Worm (Caenorhabditis elegans) whole organism, L1 larva: ENCODE results near the gene C50F4.9.

Experiments
- C04F5.9 ChIP-seq: sonication (generic microtip); optimal IDR thresholded peaks from 2 replicates; lab custom pipeline; 2016; ENCODE audit warnings: missing genetic modification characterization, missing compliant biosample characterization
- Y116A8C.19 ChIP-seq: sonication (generic microtip); optimal IDR thresholded peaks from 2 replicates; lab custom pipeline; 2016; ENCODE audit warnings: missing compliant biosample characterization, missing genetic modification characterization, borderline replicate concordance
- ama-1 ChIP-seq: fragments of 150-350 bp; optimal IDR thresholded peaks from 2 replicates; lab custom pipeline; 2014
- ceh-63 ChIP-seq: fragments of 200-800 bp; sonication (Bioruptor generic); optimal IDR thresholded peaks from 2 replicates; lab custom pipeline; 2018; ENCODE audit warnings: mild to moderate bottlenecking, missing genetic modification characterization, missing compliant biosample characterization
- ceh-8 ChIP-seq: fragments of 200-800 bp; sonication (Bioruptor generic); optimal IDR thresholded peaks from 2 replicates; lab custom pipeline; 2018; ENCODE audit warnings: mild to moderate bottlenecking, missing genetic modification characterization, moderate library complexity, missing compliant biosample characterization
- ceh-88 ChIP-seq: fragments of 200-800 bp; sonication (Bioruptor generic); IDR thresholded peaks from 2 replicates; pipeline ENCODE4 v1.3.6; 2022; ENCODE audit warnings: missing genetic modification characterization, missing compliant biosample characterization
- ces-1 ChIP-seq: fragments of 150-350 bp; optimal IDR thresholded peaks from 2 replicates; lab custom pipeline; 2014; ENCODE audit warnings: missing biosample characterization, missing genetic modification reagents, missing genetic modification characterization
- dpl-1 ChIP-seq, 3 experiments: fragments of 150-350 bp in 2 of 3; sonication (generic microtip) in 1 of 3; optimal IDR thresholded peaks; 2 replicates each; lab custom pipeline; 2014 to 2017; ENCODE audit warnings: missing biosample characterization in 3 of 3, missing genetic modification characterization in 3 of 3, missing genetic modification reagents in 3 of 3
- dsc-1 ChIP-seq: sonication (generic microtip); optimal IDR thresholded peaks from 2 replicates; lab custom pipeline; 2016; ENCODE audit warnings: mild to moderate bottlenecking, missing genetic modification characterization, missing compliant biosample characterization
- efl-1 ChIP-seq, 4 experiments: fragments of 150-350 bp; optimal IDR thresholded peaks in 3 of 4; peaks in 1 of 4; 1 replicate in 1 of 4; 2 replicates in 3 of 4; lab custom pipeline; 2014; ENCODE audit warnings: missing biosample characterization in 2 of 4, missing genetic modification characterization in 2 of 4, missing genetic modification reagents in 2 of 4
- egl-13 ChIP-seq: sonication (generic microtip); optimal IDR thresholded peaks from 2 replicates; lab custom pipeline; 2016; ENCODE audit warnings: missing genotype, missing genetic modification reagents, missing genetic modification characterization, missing compliant biosample characterization
- elt-2 ChIP-seq: sonication (generic microtip); optimal IDR thresholded peaks from 2 replicates; lab custom pipeline; 2016; ENCODE audit warnings: missing genetic modification characterization, mild to moderate bottlenecking, inconsistent platforms, missing compliant biosample characterization, missing genetic modification reagents
- elt-3 ChIP-seq, 6 experiments: fragments of 150-350 bp in 1 of 6; sonication (generic microtip); optimal IDR thresholded peaks; 2 replicates each; lab custom pipeline; 2017 to 2018; ENCODE audit warnings: missing biosample characterization in 6 of 6, missing genetic modification characterization in 6 of 6, inconsistent platforms in 1 of 6
- ets-5 ChIP-seq: fragments of 200-800 bp; sonication (Bioruptor generic); IDR thresholded peaks from 2 replicates; pipeline ENCODE4 v1.3.6; 2022; ENCODE audit warnings: missing genetic modification characterization, missing compliant biosample characterization
- fos-1 ChIP-seq: fragments of 150-350 bp; optimal IDR thresholded peaks from 2 replicates; lab custom pipeline; 2014; ENCODE audit warnings: missing biosample characterization, missing genetic modification characterization
- grh-1 ChIP-seq: fragments of 200-800 bp; sonication (Bioruptor generic); IDR thresholded peaks from 2 replicates; pipeline ENCODE4 v1.3.6; 2022; ENCODE audit warnings: missing genetic modification reagents, missing genetic modification characterization, missing compliant biosample characterization
- hlh-17 ChIP-seq: fragments of 200-800 bp; sonication (Bioruptor generic); optimal IDR thresholded peaks from 2 replicates; lab custom pipeline; 2018; ENCODE audit warnings: missing genetic modification characterization, mild to moderate bottlenecking, missing compliant biosample characterization, moderate library complexity, borderline replicate concordance
- hlh-4 ChIP-seq: sonication (generic microtip); optimal IDR thresholded peaks from 2 replicates; lab custom pipeline; 2016; ENCODE audit warnings: mild to moderate bottlenecking, missing genetic modification characterization, missing compliant biosample characterization
- hpl-2 ChIP-seq: fragments of 150-350 bp; optimal IDR thresholded peaks from 2 replicates; lab custom pipeline; 2014; ENCODE audit warnings: missing biosample characterization, missing genetic modification reagents, missing genetic modification characterization
- irx-1 ChIP-seq: sonication (generic microtip); optimal IDR thresholded peaks from 2 replicates; lab custom pipeline; 2016; ENCODE audit warnings: missing genetic modification characterization, missing compliant biosample characterization
- lin-14 ChIP-seq: fragments of 200-800 bp; sonication (Bioruptor generic); optimal IDR thresholded peaks from 2 replicates; lab custom pipeline; 2018; ENCODE audit warnings: mild to moderate bottlenecking, missing genetic modification characterization, moderate library complexity, missing compliant biosample characterization
- lin-35 ChIP-seq, 2 experiments: fragments of 150-350 bp; optimal IDR thresholded peaks; 2 replicates each; lab custom pipeline; 2014; ENCODE audit warnings: missing biosample characterization in 2 of 2, missing genetic modification characterization in 2 of 2, missing genetic modification reagents in 2 of 2
- lir-3 ChIP-seq: sonication (generic microtip); optimal IDR thresholded peaks from 2 replicates; lab custom pipeline; 2016; ENCODE audit warnings: mild to moderate bottlenecking, missing genetic modification characterization, moderate library complexity, missing compliant biosample characterization; ENCODE audit not compliant: poor library complexity
- mab-9 ChIP-seq: fragments of 200-800 bp; sonication (Bioruptor generic); IDR thresholded peaks from 2 replicates; pipeline ENCODE4 v1.3.6; 2022; ENCODE audit warnings: missing genetic modification reagents, missing genetic modification characterization, missing compliant biosample characterization
- mdl-1 ChIP-seq, 2 experiments: fragments of 150-350 bp; optimal IDR thresholded peaks; 2 replicates each; lab custom pipeline; 2014 to 2017; ENCODE audit warnings: missing biosample characterization in 2 of 2, missing genetic modification characterization in 2 of 2, inconsistent platforms in 1 of 2
- mef-2 ChIP-seq: fragments of 150-350 bp; optimal IDR thresholded peaks from 2 replicates; lab custom pipeline; 2014; ENCODE audit warnings: missing biosample characterization, missing genetic modification characterization
- mep-1 ChIP-seq: fragments of 150-350 bp; optimal IDR thresholded peaks from 2 replicates; lab custom pipeline; 2014; ENCODE audit warnings: missing biosample characterization, missing genetic modification characterization
- nhr-11 ChIP-seq: fragments of 150-350 bp; optimal IDR thresholded peaks from 2 replicates; lab custom pipeline; 2014; ENCODE audit warnings: missing biosample characterization, missing genetic modification characterization
- nhr-12 ChIP-seq: sonication (generic microtip); optimal IDR thresholded peaks from 2 replicates; lab custom pipeline; 2017; ENCODE audit warnings: missing biosample characterization, missing genetic modification characterization
- nhr-19 ChIP-seq: fragments of 200-800 bp; sonication (Bioruptor generic); conservative IDR thresholded peaks from 2 replicates; pipeline ENCODE4 v1.3.6; 2022; ENCODE audit warnings: missing genetic modification characterization, missing compliant biosample characterization
- nhr-20 ChIP-seq: sonication (generic microtip); optimal IDR thresholded peaks from 2 replicates; lab custom pipeline; 2016; ENCODE audit warnings: mild to moderate bottlenecking, missing genetic modification characterization, missing compliant biosample characterization
- nhr-71 ChIP-seq: sonication (generic microtip); optimal IDR thresholded peaks from 2 replicates; lab custom pipeline; 2016; ENCODE audit warnings: mild to moderate bottlenecking, missing genetic modification characterization, moderate library complexity, missing compliant biosample characterization
- nhr-85 ChIP-seq: sonication (generic microtip); peaks from one replicate; lab custom pipeline; 2016; ENCODE audit warnings: missing genetic modification characterization, inconsistent platforms, missing compliant biosample characterization
- nhr-90 ChIP-seq: sonication (generic microtip); optimal IDR thresholded peaks from 2 replicates; lab custom pipeline; 2016; ENCODE audit warnings: mild to moderate bottlenecking, missing genetic modification characterization, missing compliant biosample characterization; ENCODE audit not compliant: poor library complexity
- rnt-1 ChIP-seq: sonication (generic microtip); optimal IDR thresholded peaks from 2 replicates; lab custom pipeline; 2016; ENCODE audit warnings: mild to moderate bottlenecking, missing genetic modification characterization, moderate library complexity, missing compliant biosample characterization
- snpc-4 ChIP-seq: fragments of 150-350 bp; optimal IDR thresholded peaks from 2 replicates; lab custom pipeline; 2014; ENCODE audit warnings: missing biosample characterization, missing genetic modification characterization
- unc-30 ChIP-seq: sonication (generic microtip); optimal IDR thresholded peaks from 2 replicates; lab custom pipeline; 2017; ENCODE audit warnings: missing biosample characterization, missing genetic modification characterization
- unc-86 ChIP-seq: sonication (generic microtip); optimal IDR thresholded peaks from 2 replicates; lab custom pipeline; 2016; ENCODE audit warnings: missing genetic modification characterization, missing compliant biosample characterization
- vab-15 ChIP-seq: sonication (generic microtip); optimal IDR thresholded peaks from 2 replicates; lab custom pipeline; 2017; ENCODE audit warnings: missing genotype, mild to moderate bottlenecking, missing genetic modification characterization, missing compliant biosample characterization
- zag-1 ChIP-seq: fragments of 150-350 bp; optimal IDR thresholded peaks from 2 replicates; lab custom pipeline; 2014; ENCODE audit warnings: missing biosample characterization, missing genetic modification characterization
- zip-4 ChIP-seq: fragments of 200-800 bp; sonication (Bioruptor generic); optimal IDR thresholded peaks from 2 replicates; lab custom pipeline; 2018; ENCODE audit warnings: mild to moderate bottlenecking, missing genetic modification characterization, moderate library complexity, missing compliant biosample characterization

C50F4.9 gene

DNA sequence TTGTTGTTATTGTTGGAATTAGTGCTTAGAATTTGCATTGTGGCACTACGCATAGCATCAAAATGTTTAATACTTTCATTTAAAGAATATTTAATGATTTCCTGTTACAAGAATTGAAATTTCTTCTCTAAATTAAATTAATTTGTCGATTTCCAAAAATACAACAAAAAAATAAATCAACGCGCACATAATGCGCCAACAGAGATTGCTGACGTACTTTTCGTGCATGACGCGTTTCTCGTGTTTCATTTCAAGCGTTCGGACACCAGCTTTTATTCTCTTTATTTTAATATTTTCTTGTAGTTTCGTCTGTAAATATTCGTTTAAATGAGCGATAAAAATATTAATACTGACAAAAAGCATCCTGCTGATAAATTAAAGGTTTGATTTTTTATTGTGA is 10.4 kb downstream of the C50F4.9 start, which contains the start of gene eif-2Bdelta (continued):
- TF ChIP-seq grh-1 (no peak), lin-14 (GFP tag; lab: Kevin White, UChicago) (peak; percentile 72), irx-1 (tag; lab: Kevin White, UChicago) (peak; percentile 76), egl-13 (tag; lab: Kevin White, UChicago) (peak; percentile 45), dsc-1 (tag; lab: Kevin White, UChicago) (peak; percentile 78), zip-4 (GFP tag; lab: Kevin White, UChicago) (peak; percentile 27), mab-9 (GFP tag; lab: Robert Waterston, UW) (no peak), efl-1 (optimal IDR thresholded peaks at IDR 0.05; lab: Kevin White, UChicago) (peak; percentile 51 to 73), efl-1 (GFP tag; optimal IDR thresholded peaks at IDR 0.05 in 1 of 2; lab: Kevin White, UChicago) (peak; percentile 68 to 96), hlh-17 (no peak), dpl-1 (GFP tag; optimal IDR thresholded peaks at IDR 0.05; lab: Kevin White, UChicago) (peak; percentile 57 to 76 (median 71)), snpc-4 (tag; lab: Kevin White, UChicago) (peak; percentile 54), nhr-85 (peak; percentile 80), hlh-4 (tag; lab: Kevin White, UChicago) (no peak), nhr-19 (peak; percentile 67), nhr-12 (no peak), ces-1 (no peak)

DNA sequence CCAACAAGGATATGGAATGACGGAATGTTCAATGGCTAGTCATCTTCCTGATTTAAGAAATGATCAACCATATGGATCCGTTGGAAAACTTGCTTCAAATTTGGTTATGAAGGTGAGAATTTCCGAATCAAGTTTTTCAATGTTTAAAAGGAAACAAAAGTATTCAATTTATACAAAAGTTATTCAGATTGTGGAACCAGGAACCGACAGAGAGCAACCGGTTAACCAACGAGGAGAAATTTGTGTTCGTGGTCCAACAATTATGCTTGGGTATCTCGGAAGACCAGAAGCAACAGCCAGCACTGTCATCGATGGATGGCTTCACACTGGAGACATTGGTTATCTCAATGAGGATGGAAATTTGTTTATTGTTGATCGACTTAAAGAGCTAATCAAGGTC is 14.4 kb downstream of the C50F4.9 start:
- TF ChIP-seq zag-1 (tag; lab: Kevin White, UChicago) (no peak), ceh-8 (GFP tag; lab: Kevin White, UChicago) (no peak), C04F5.9 (tag; lab: Kevin White, UChicago) (no peak), mef-2 (no peak), nhr-90 (tag; lab: Kevin White, UChicago) (no peak), vab-15 (tag; lab: Kevin White, UChicago) (no peak), nhr-11 (no peak), ama-1 (lab: Kevin White, UChicago) (no peak), lir-3 (tag; lab: Kevin White, UChicago) (no peak), nhr-71 (tag; lab: Kevin White, UChicago) (no peak), rnt-1 (tag; lab: Kevin White, UChicago) (no peak), fos-1 (tag; lab: Kevin White, UChicago) (no peak), mep-1 (no peak), ceh-63 (GFP tag; lab: Kevin White, UChicago) (no peak), Y116A8C.19 (tag; lab: Kevin White, UChicago) (no peak), ceh-88 (no peak), hpl-2 (no peak), mdl-1 (tag; optimal IDR thresholded peaks at IDR 0.05; lab: Kevin White, UChicago) (no peak), ets-5 (GFP tag; lab: Robert Waterston, UW) (no peak)

DNA sequence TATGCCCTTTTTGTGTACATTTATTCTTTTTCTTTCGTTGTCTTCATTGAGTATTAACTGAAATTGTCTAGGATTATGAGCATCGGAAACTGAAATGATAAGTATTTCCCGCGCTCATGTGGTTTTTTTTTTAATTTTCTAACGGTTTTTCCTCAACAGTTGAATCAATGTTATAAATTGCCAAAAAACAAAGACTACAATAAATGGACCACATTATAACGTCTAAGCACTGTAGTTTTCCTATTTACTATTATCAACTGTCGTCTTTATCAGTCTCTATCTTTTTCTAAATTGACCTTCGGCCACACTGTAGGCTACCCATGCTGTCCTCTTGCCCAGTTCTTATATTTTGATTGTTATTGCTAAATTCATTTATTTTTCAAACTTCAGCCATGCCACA is 16.3 kb downstream of the C50F4.9 start, which contains the start of gene acs-14:
acs-14 (plus strand) TSS at position 391 of the 400 bp plus-strand sequence.
- TF ChIP-seq vab-15 (tag; lab: Kevin White, UChicago) = no peak
- TF ChIP-seq nhr-20 (tag; lab: Kevin White, UChicago) = peak; percentile 13
- TF ChIP-seq efl-1 (optimal IDR thresholded peaks at IDR 0.05; lab: Kevin White, UChicago) = no peak
- TF ChIP-seq efl-1 (GFP tag; optimal IDR thresholded peaks at IDR 0.05 in 1 of 2; lab: Kevin White, UChicago) = peak in 1 of 2 experiments; percentile 51
- TF ChIP-seq elt-2 (tag; lab: Kevin White, UChicago) = peak; percentile 12
- TF ChIP-seq unc-30 (tag; lab: Kevin White, UChicago) = no peak
- peak in 1 of 2 experiments; percentile 12 for TF ChIP-seq lin-35 (GFP tag; optimal IDR thresholded peaks at IDR 0.05; lab: Kevin White, UChicago)
- no peak for TF ChIP-seq unc-86
- peak in 1 of 6 experiments; percentile 4 for TF ChIP-seq elt-3 (tag; optimal IDR thresholded peaks at IDR 0.05; lab: Kevin White, UChicago)
